Fruit fly (Drosophila melanogaster) whole organism, wandering third instar larva: ENCODE results near the gene santa-maria.

Source experiments
- Abd-B ChIP-seq: fragments of >200 bp; optimal IDR thresholded peaks from 2 replicates; lab custom pipeline; 2017; ENCODE audit warnings: missing biosample characterization, missing genetic modification characterization
- CG32264 ChIP-seq: fragments of 200-800 bp; sonication (Bioruptor generic); optimal IDR thresholded peaks from 2 replicates; lab custom pipeline; 2016; ENCODE audit warnings: missing biosample characterization, missing genetic modification characterization
- Dfd ChIP-seq: fragments of >200 bp; optimal IDR thresholded peaks from 2 replicates; lab custom pipeline; 2017; ENCODE audit warnings: missing biosample characterization, missing genetic modification characterization
- Dif ChIP-seq: fragments of 200-275, 200-300 bp; sonication (Bioruptor generic); optimal IDR thresholded peaks from 2 replicates; lab custom pipeline; 2018; ENCODE audit warnings: missing biosample characterization, missing genetic modification characterization; ENCODE audit not compliant: partially characterized antibody
- GATAd ChIP-seq: sonication (Bioruptor generic); optimal IDR thresholded peaks from 2 replicates; lab custom pipeline; 2016; ENCODE audit warnings: missing biosample characterization, missing genetic modification characterization
- HLH106 ChIP-seq: fragments of 200-800 bp; optimal IDR thresholded peaks from 3 replicates; lab custom pipeline; 2019; ENCODE audit warnings: missing biosample characterization, mild to moderate bottlenecking, missing genetic modification characterization, moderate library complexity
- Hnf4 ChIP-seq: fragments of 200-800 bp; sonication (Bioruptor generic); optimal IDR thresholded peaks from 2 replicates; lab custom pipeline; 2016; ENCODE audit warnings: missing biosample characterization, mild to moderate bottlenecking, missing genetic modification characterization
- Hr78 ChIP-seq: fragments of >200 bp; optimal IDR thresholded peaks from 2 replicates; lab custom pipeline; 2017; ENCODE audit warnings: missing biosample characterization, missing genetic modification characterization
- Hr83 ChIP-seq: fragments of 200-300 bp; sonication (Bioruptor generic); optimal IDR thresholded peaks from 2 replicates; lab custom pipeline; 2016; ENCODE audit warnings: missing biosample characterization, mild to moderate bottlenecking, missing genetic modification characterization, moderate library complexity; ENCODE audit not compliant: poor library complexity, severe bottlenecking
- Myc ChIP-seq: fragments of >200 bp; optimal IDR thresholded peaks from 2 replicates; lab custom pipeline; 2017
- N ChIP-seq: fragments of >200 bp; optimal IDR thresholded peaks from 2 replicates; lab custom pipeline; 2018; ENCODE audit warnings: missing biosample characterization, missing external identifiers, missing genetic modification characterization
- OdsH ChIP-seq: fragments of 200-800 bp; sonication (Bioruptor generic); optimal IDR thresholded peaks from 2 replicates; lab custom pipeline; 2016; ENCODE audit warnings: missing biosample characterization, mild to moderate bottlenecking, missing genetic modification characterization
- Rel ChIP-seq, 2 experiments: fragments of 200-800 bp; sonication (Bioruptor generic) in 1 of 2; optimal IDR thresholded peaks; 2 replicates in 1 of 2; 3 replicates in 1 of 2; lab custom pipeline; 2016 to 2019; ENCODE audit warnings: mild to moderate bottlenecking in 2 of 2, missing biosample characterization in 2 of 2, missing genetic modification characterization in 2 of 2, moderate library complexity in 1 of 2
- Sp1 ChIP-seq: fragments of 200-800 bp; sonication (Bioruptor generic); optimal IDR thresholded peaks from 3 replicates; lab custom pipeline; 2019; ENCODE audit warnings: missing biosample characterization, mild to moderate bottlenecking, missing genetic modification characterization, moderate library complexity
- Vsx2 ChIP-seq: fragments of 200-300, 225-300 bp; sonication (Bioruptor generic); optimal IDR thresholded peaks from 2 replicates; lab custom pipeline; 2018; ENCODE audit warnings: missing biosample characterization, missing genetic modification characterization; ENCODE audit not compliant: partially characterized antibody
- brk ChIP-seq: fragments of 200-800 bp; sonication (Bioruptor generic); optimal IDR thresholded peaks from 2 replicates; lab custom pipeline; 2016; ENCODE audit warnings: missing biosample characterization, mild to moderate bottlenecking, missing genetic modification characterization
- dmrt93B ChIP-seq: fragments of 200-800 bp; sonication (Bioruptor generic); optimal IDR thresholded peaks from 2 replicates; lab custom pipeline; 2018; ENCODE audit warnings: missing biosample characterization, mild to moderate bottlenecking, missing genetic modification characterization
- dsf ChIP-seq: sonication (Bioruptor generic); optimal IDR thresholded peaks from 2 replicates; lab custom pipeline; 2016; ENCODE audit warnings: missing biosample characterization, missing genetic modification characterization, borderline replicate concordance
- ey ChIP-seq: fragments of 200-800 bp; sonication (Bioruptor generic); optimal IDR thresholded peaks from 2 replicates; lab custom pipeline; 2016; ENCODE audit warnings: missing biosample characterization, missing genetic modification characterization
- foxo ChIP-seq, 2 experiments: fragments of 200-800 bp; sonication (Bioruptor generic); optimal IDR thresholded peaks; 2 replicates in 1 of 2; 3 replicates in 1 of 2; lab custom pipeline; 2016 to 2017; ENCODE audit warnings: missing biosample characterization in 2 of 2, missing genetic modification characterization in 2 of 2
- fru ChIP-seq: fragments of 200-800 bp; sonication (Bioruptor generic); optimal IDR thresholded peaks from 3 replicates; lab custom pipeline; 2016; ENCODE audit warnings: missing biosample characterization, mild to moderate bottlenecking, missing genetic modification characterization
- h ChIP-seq: fragments of 200-800 bp; sonication (Bioruptor generic); optimal IDR thresholded peaks from 3 replicates; lab custom pipeline; 2016; ENCODE audit warnings: missing biosample characterization, mild to moderate bottlenecking, missing genetic modification characterization
- jim ChIP-seq: fragments of 175-275, 200-325 bp; sonication (Bioruptor generic); optimal IDR thresholded peaks from 2 replicates; lab custom pipeline; 2016; ENCODE audit warnings: missing biosample characterization, mild to moderate bottlenecking, missing genetic modification characterization
- pan ChIP-seq: fragments of >200 bp; optimal IDR thresholded peaks from 2 replicates; lab custom pipeline; 2017
- psq ChIP-seq: fragments of 200-800 bp; sonication (Bioruptor generic); optimal IDR thresholded peaks from 3 replicates; lab custom pipeline; 2017; ENCODE audit warnings: missing biosample characterization, mild to moderate bottlenecking, missing genetic modification characterization, moderate library complexity
- rgr ChIP-seq: fragments of 200-800 bp; sonication (Bioruptor generic); optimal IDR thresholded peaks from 3 replicates; lab custom pipeline; 2016; ENCODE audit warnings: missing biosample characterization, mild to moderate bottlenecking, missing genetic modification characterization
- sage ChIP-seq: fragments of 200-800 bp; sonication (Bioruptor generic); optimal IDR thresholded peaks from 2 replicates; lab custom pipeline; 2016; ENCODE audit warnings: missing biosample characterization, mild to moderate bottlenecking, missing genetic modification characterization
- sv ChIP-seq: fragments of 200-800 bp; sonication (Bioruptor generic); optimal IDR thresholded peaks from 3 replicates; lab custom pipeline; 2016; ENCODE audit warnings: missing biosample characterization, missing genetic modification characterization
- tai ChIP-seq: sonication (Bioruptor generic); optimal IDR thresholded peaks from 2 replicates; lab custom pipeline; 2016; ENCODE audit warnings: missing biosample characterization, missing genetic modification characterization
- usp ChIP-seq: fragments of >200 bp; optimal IDR thresholded peaks from 2 replicates; lab custom pipeline; 2017; ENCODE audit warnings: missing biosample characterization, missing genetic modification characterization

santa-maria gene

DNA sequence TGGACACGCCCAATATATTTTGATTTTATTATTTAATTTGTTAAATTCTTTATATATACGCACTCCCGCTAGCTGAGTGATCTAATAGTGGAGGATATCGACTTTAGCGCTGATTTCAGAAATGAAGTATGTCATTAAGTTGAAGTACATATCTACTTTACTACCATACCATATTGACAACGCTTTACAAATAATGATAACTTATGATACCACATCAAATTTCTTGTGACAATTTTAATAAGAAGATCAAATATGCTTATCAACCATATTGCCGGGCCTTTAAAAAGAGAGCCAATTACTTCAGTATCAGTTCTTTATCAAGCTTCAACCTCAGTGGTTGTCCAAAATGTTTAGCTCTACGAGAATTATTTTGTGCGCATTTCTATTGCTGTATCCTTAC, 40.4 kb downstream of the santa-maria start, which contains the start of gene CG15818:
CG15818 (plus strand) TSS at position 301 of the 400 bp plus-strand sequence.
- TF ChIP-seq Vsx2 (no peak), Sp1 (no peak), h (GFP tag; lab: Kevin White, UChicago) (no peak), fru (GFP tag; lab: Kevin White, UChicago) (no peak), Hnf4 (GFP tag; lab: Kevin White, UChicago) (no peak), CG32264 (no peak), tai (GFP tag; lab: Kevin White, UChicago) (no peak)

DNA sequence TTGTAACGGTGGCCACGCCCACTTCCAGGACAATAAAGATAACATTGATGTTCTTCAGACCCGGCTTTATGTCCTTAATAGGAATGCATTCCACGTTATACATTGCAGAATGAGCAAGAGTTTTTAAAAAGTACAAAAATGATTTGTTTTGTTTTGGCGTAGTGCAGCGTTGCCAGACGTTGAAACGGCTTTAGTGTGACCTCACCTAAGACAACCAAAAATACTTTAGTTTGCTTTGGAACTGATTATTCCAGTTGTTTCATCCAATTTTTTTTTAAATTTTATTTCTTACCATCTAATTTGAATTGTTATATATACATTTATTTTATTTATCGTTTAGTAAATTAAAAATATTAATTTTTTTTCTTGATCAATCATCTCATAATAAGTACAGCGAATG, 41.4 kb downstream of the santa-maria start, which contains the start of gene CG5181:
CG5181 (minus strand) TSS at position 208 of the 400 bp plus-strand sequence.
- TF ChIP-seq sv (GFP tag; lab: Kevin White, UChicago) (no peak), Dif (GFP tag; lab: Kevin White, UChicago) (no peak), h (GFP tag; lab: Kevin White, UChicago) (no peak), dmrt93B (GFP tag; lab: Kevin White, UChicago) (no peak), psq (GFP tag; lab: Kevin White, UChicago) (no peak), Hr83 (GFP tag; lab: Kevin White, UChicago) (no peak), rgr (no peak), Vsx2 (no peak), N (GFP tag; lab: Kevin White, UChicago) (no peak)
- TF ChIP-seq, all 38 proteins: peak for 0

DNA sequence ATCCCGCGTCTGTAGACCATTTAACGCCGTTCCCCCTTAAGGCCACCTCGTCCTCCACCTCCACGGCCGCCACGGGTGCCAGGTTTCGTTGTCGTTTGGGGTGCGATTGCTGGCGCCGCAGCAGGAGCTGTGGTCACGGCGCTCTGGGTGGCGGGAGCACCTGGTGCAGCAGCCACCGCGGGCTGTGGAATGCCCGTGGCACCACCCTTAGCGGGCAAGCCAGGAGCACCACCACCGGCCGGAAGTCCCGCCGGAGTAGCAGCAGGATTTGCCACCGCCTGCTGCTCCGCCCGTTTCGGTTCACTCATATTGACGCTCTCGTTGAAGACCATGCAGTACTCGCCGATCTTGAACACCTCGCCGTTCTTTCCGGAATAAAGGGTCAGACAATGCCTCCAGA, 42.0 kb downstream of the santa-maria start:
- TF ChIP-seq sage (GFP tag; lab: Kevin White, UChicago), result no peak
- TF ChIP-seq, all 38 proteins: peak for 0

DNA sequence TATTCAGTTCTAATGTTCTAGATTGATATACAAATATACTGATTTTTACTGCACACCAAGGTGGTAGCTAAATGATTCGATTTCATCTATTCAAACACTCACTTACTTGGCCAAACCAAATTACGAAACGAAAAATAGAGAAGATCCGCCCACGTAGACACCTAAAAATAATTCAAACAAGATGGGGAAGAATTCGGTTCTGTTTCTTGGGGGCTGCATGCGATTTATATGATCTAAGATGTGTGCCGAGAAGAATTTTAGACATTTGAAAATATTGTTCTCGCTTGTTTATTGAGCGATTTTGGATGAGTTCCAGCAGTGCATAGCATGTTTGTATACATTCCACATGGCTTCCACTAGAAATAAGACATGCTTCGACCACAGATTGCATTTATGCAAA, 43.4 kb downstream of the santa-maria start:
- no peak for TF ChIP-seq pan (lab: Kevin White, UChicago)
- TF ChIP-seq GATAd (GFP tag; lab: Kevin White, UChicago), result no peak
- no peak for TF ChIP-seq fru (GFP tag; lab: Kevin White, UChicago)
- TF ChIP-seq Dfd (GFP tag; lab: Kevin White, UChicago), result no peak
- no peak for TF ChIP-seq Abd-B (GFP tag; lab: Kevin White, UChicago)

DNA sequence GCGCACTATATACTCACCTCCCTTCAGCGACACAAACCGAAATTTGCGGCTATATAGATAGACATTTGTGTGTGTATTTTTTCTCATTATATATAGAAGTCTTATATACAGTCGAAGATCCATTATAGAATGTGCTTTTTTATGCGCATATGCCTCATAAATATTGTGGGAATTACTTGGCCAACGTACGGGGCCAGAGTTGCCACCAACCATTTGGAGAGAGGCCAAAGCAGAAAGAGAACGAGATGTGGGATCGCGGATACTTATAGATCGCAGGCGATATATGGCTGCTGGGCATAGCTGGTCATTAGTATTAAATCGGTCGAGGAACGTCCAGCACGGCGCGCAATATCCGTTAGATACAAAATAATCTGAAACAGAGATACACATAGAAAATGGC, 46.1 kb downstream of the santa-maria start, which contains the start of gene CG5177:
CG5177 (plus strand) TSS at position 305 of the 400 bp plus-strand sequence.
- TF ChIP-seq Rel (GFP tag; optimal IDR thresholded peaks at IDR 0.05; lab: Kevin White, UChicago) (no peak), Rel (tag; optimal IDR thresholded peaks at IDR 0.05; lab: Kevin White, UChicago) (peak; percentile 49), OdsH (GFP tag; lab: Kevin White, UChicago) (no peak)

DNA sequence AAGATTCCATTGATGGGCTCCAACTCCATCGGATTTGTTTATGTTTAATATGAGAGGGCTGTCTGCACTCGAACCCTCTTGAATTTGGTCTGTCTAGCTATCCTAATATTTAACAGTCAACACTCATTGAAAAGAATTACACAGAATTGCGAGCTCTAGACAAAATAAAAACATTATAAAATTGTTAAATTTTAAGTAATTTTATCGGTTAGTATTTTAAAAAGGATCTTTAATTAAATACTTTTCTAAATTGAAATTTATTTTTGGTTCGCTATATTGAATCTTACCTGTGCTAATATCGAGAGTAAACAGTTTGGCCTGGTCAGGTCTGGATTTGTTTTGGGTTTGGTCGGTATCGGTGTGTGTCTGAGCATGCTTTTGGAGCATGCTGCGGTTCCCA, 49.4 kb downstream of the santa-maria start:
- TF ChIP-seq Dfd (GFP tag; lab: Kevin White, UChicago) (no peak), OdsH (GFP tag; lab: Kevin White, UChicago) (peak; percentile 28), HLH106 (peak; percentile 26), fru (GFP tag; lab: Kevin White, UChicago) (peak; percentile 23), Hnf4 (GFP tag; lab: Kevin White, UChicago) (peak; percentile 26), Sp1 (peak; percentile 15), sv (GFP tag; lab: Kevin White, UChicago) (peak; percentile 33), foxo (GFP tag; optimal IDR thresholded peaks at IDR 0.05; lab: Kevin White, UChicago) (peak in 1 of 2 experiments; percentile 40), brk (GFP tag; lab: Kevin White, UChicago) (no peak), h (GFP tag; lab: Kevin White, UChicago) (peak; percentile 23), tai (GFP tag; lab: Kevin White, UChicago) (peak; percentile 19), ey (GFP tag; lab: Kevin White, UChicago) (peak; percentile 15), Hr78 (GFP tag; lab: Kevin White, UChicago) (no peak)

DNA sequence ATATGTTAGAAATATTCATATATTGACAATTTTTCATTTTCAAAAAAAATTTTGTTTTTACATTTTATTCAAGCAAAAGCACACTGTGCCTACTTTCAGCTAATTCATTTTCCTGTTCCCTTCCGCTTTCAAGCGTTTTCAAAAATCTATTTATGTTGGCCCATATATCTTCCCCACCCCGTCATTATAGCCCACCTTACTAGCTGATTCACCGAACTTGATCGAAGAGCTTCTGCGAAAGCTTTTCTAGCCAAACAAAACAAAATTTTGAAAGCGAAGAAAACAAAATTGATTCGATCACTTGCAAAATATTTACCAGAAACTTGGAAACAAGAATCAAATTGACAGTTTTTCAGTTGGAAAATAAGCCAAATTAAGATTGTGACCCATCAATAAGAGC, 50.0 kb downstream of the santa-maria start, which contains the start of gene CG5171:
CG5171 (plus strand) TSS at position 311 of the 400 bp plus-strand sequence.
- TF ChIP-seq OdsH (GFP tag; lab: Kevin White, UChicago) (no peak), jim (GFP tag; lab: Kevin White, UChicago) (no peak), sage (GFP tag; lab: Kevin White, UChicago) (no peak), Myc (no peak), dsf (no peak), usp (no peak), Sp1 (no peak), GATAd (GFP tag; lab: Kevin White, UChicago) (no peak), pan (lab: Kevin White, UChicago) (no peak)
